Fruit fly (Drosophila melanogaster): ENCODE measurements around the gene Vinc.

Vinc gene

dm6 chrX:2199303-2199702 lies 23.1 kb downstream of the Vinc start:
- TF ChIP-seq CG8478 (optimal IDR thresholded peaks at IDR 0.05) (no peak), usp (GFP tag; optimal IDR thresholded peaks at IDR 0.05) (no peak), EcR (GFP tag; optimal IDR thresholded peaks at IDR 0.05) (no peak), Dll (optimal IDR thresholded peaks at IDR 0.05) (no peak), psq (optimal IDR thresholded peaks at IDR 0.05) (no peak), pan (optimal IDR thresholded peaks at IDR 0.05) (no peak)

dm6 chrX:2198272-2198571 lies 24.1 kb downstream of the Vinc start:
- TF ChIP-seq EcR (GFP tag; optimal IDR thresholded peaks at IDR 0.05) (no peak), usp (GFP tag; optimal IDR thresholded peaks at IDR 0.05) (no peak), CG8478 (optimal IDR thresholded peaks at IDR 0.05) (no peak), pan (optimal IDR thresholded peaks at IDR 0.05) (no peak), Dll (optimal IDR thresholded peaks at IDR 0.05) (no peak), psq (optimal IDR thresholded peaks at IDR 0.05) (no peak)

- TF ChIP-seq usp (GFP tag; optimal IDR thresholded peaks at IDR 0.05), result no peak
- TF ChIP-seq Dll (optimal IDR thresholded peaks at IDR 0.05), result no peak
- TF ChIP-seq EcR (GFP tag; optimal IDR thresholded peaks at IDR 0.05), result no peak
- TF ChIP-seq CG8478 (optimal IDR thresholded peaks at IDR 0.05), result no peak
- TF ChIP-seq psq (optimal IDR thresholded peaks at IDR 0.05), result no peak
- TF ChIP-seq pan (optimal IDR thresholded peaks at IDR 0.05), result no peak
These were observed 24.7 kb downstream of the Vinc start for dm6 chrX:2197414-2198271.

- TF ChIP-seq Dll (optimal IDR thresholded peaks at IDR 0.05) (no peak), usp (GFP tag; optimal IDR thresholded peaks at IDR 0.05) (no peak), psq (optimal IDR thresholded peaks at IDR 0.05) (no peak), EcR (GFP tag; optimal IDR thresholded peaks at IDR 0.05) (no peak), CG8478 (optimal IDR thresholded peaks at IDR 0.05) (no peak), pan (optimal IDR thresholded peaks at IDR 0.05) (no peak)
These were observed 26.2 kb downstream of the Vinc start for dm6 chrX:2196086-2196732.

dm6 chrX:2194208-2195094 lies 27.9 kb downstream of the Vinc start:
- TF ChIP-seq Dll (optimal IDR thresholded peaks at IDR 0.05) (peak; percentile 87), EcR (GFP tag; optimal IDR thresholded peaks at IDR 0.05) (no peak), pan (optimal IDR thresholded peaks at IDR 0.05) (no peak)

dm6 chrX:2193809-2194207 lies 28.6 kb downstream of the Vinc start, which contains the start of gene CG14053:
Gene CG14053, minus strand, starts transcription at chrX:2193909.
- TF ChIP-seq usp (GFP tag; optimal IDR thresholded peaks at IDR 0.05), result no peak
- TF ChIP-seq EcR (GFP tag; optimal IDR thresholded peaks at IDR 0.05), result no peak
- TF ChIP-seq Dll (optimal IDR thresholded peaks at IDR 0.05), result no peak

dm6 chrX:2193158-2193557 lies 29.2 kb downstream of the Vinc start:
- no peak for TF ChIP-seq EcR (GFP tag; optimal IDR thresholded peaks at IDR 0.05)
- TF ChIP-seq psq (optimal IDR thresholded peaks at IDR 0.05), result no peak
- TF ChIP-seq usp (GFP tag; optimal IDR thresholded peaks at IDR 0.05), result no peak
- TF ChIP-seq CG8478 (optimal IDR thresholded peaks at IDR 0.05), result no peak
- TF ChIP-seq Dll (optimal IDR thresholded peaks at IDR 0.05), result no peak
- TF ChIP-seq pan (optimal IDR thresholded peaks at IDR 0.05), result no peak

dm6 chrX:2191896-2192295 lies 30.5 kb downstream of the Vinc start:
- TF ChIP-seq EcR (GFP tag; optimal IDR thresholded peaks at IDR 0.05), result no peak

dm6 chrX:2188888-2189287 lies 33.5 kb downstream of the Vinc start, which contains the start of gene Mct1:
Gene Mct1, plus strand, starts transcription at chrX:2189188.
- TF ChIP-seq Dll (optimal IDR thresholded peaks at IDR 0.05), result no peak
- no peak for TF ChIP-seq pan (optimal IDR thresholded peaks at IDR 0.05)
- TF ChIP-seq CG8478 (optimal IDR thresholded peaks at IDR 0.05), result no peak
- no peak for TF ChIP-seq usp (GFP tag; optimal IDR thresholded peaks at IDR 0.05)
- no peak for TF ChIP-seq EcR (GFP tag; optimal IDR thresholded peaks at IDR 0.05)
- no peak for TF ChIP-seq psq (optimal IDR thresholded peaks at IDR 0.05)

dm6 chrX:2187520-2187919 lies 34.8 kb downstream of the Vinc start, which contains the start of gene CG3457:
Gene CG3457, plus strand, starts transcription at chrX:2187820.
- no peak for TF ChIP-seq EcR (GFP tag; optimal IDR thresholded peaks at IDR 0.05)
- TF ChIP-seq psq (optimal IDR thresholded peaks at IDR 0.05), result no peak
- TF ChIP-seq usp (GFP tag; optimal IDR thresholded peaks at IDR 0.05), result no peak
- no peak for TF ChIP-seq pan (optimal IDR thresholded peaks at IDR 0.05)
- TF ChIP-seq CG8478 (optimal IDR thresholded peaks at IDR 0.05), result no peak
- TF ChIP-seq Dll (optimal IDR thresholded peaks at IDR 0.05), result no peak

- TF ChIP-seq CG8478 (optimal IDR thresholded peaks at IDR 0.05), result no peak
- TF ChIP-seq EcR (GFP tag; optimal IDR thresholded peaks at IDR 0.05), result no peak
- no peak for TF ChIP-seq psq (optimal IDR thresholded peaks at IDR 0.05)
- TF ChIP-seq pan (optimal IDR thresholded peaks at IDR 0.05), result no peak
- TF ChIP-seq Dll (optimal IDR thresholded peaks at IDR 0.05), result no peak
- TF ChIP-seq usp (GFP tag; optimal IDR thresholded peaks at IDR 0.05), result no peak
These were observed 35.8 kb downstream of the Vinc start, which contains the start of gene CG17777 for dm6 chrX:2186555-2186954. Gene CG17777, plus strand, starts transcription at chrX:2186855.

- no peak for TF ChIP-seq pan (optimal IDR thresholded peaks at IDR 0.05)
- no peak for TF ChIP-seq EcR (GFP tag; optimal IDR thresholded peaks at IDR 0.05)
- TF ChIP-seq CG8478 (optimal IDR thresholded peaks at IDR 0.05), result no peak
- no peak for TF ChIP-seq usp (GFP tag; optimal IDR thresholded peaks at IDR 0.05)
- TF ChIP-seq Dll (optimal IDR thresholded peaks at IDR 0.05), result no peak
- no peak for TF ChIP-seq psq (optimal IDR thresholded peaks at IDR 0.05)
These were observed 37.8 kb downstream of the Vinc start, which contains the start of the genes Nmd3 and CG17776 for dm6 chrX:2184563-2184962. Gene Nmd3, minus strand, starts transcription at chrX:2184668. Gene CG17776, plus strand, starts transcription at chrX:2184725.

Measured in whole organism.